Worm (Caenorhabditis elegans) whole organism, L2 larva: Measurements from ENCODE around the gene gpa-1.

Source experiments
- aly-2 ChIP-seq: fragments of 150-350 bp; optimal IDR thresholded peaks from 2 replicates; lab custom pipeline; 2014; ENCODE audit warnings: missing biosample characterization, missing genetic modification characterization
- elt-1 ChIP-seq: fragments of 150-350 bp; optimal IDR thresholded peaks from 2 replicates; lab custom pipeline; 2014; ENCODE audit warnings: missing biosample characterization, missing genetic modification characterization
- elt-3 ChIP-seq: sonication (generic microtip); optimal IDR thresholded peaks from 2 replicates; lab custom pipeline; 2017; ENCODE audit warnings: missing biosample characterization, missing genetic modification characterization
- nhr-11 ChIP-seq: fragments of 150-350 bp; optimal IDR thresholded peaks from 2 replicates; lab custom pipeline; 2014; ENCODE audit warnings: missing biosample characterization, missing genetic modification characterization
- nhr-237 ChIP-seq: fragments of 150-350 bp; optimal IDR thresholded peaks from 2 replicates; lab custom pipeline; 2014; ENCODE audit warnings: missing biosample characterization, missing genetic modification characterization
- skn-1 ChIP-seq: sonication (generic microtip); optimal IDR thresholded peaks from 2 replicates; lab custom pipeline; 2017; ENCODE audit warnings: missing biosample characterization, missing genetic modification characterization
- unc-62 ChIP-seq: fragments of 150-350 bp; optimal IDR thresholded peaks from 2 replicates; lab custom pipeline; 2014; ENCODE audit warnings: missing biosample characterization, missing genetic modification reagents, missing genetic modification characterization
- zag-1 ChIP-seq: fragments of 150-350 bp; optimal IDR thresholded peaks from 2 replicates; lab custom pipeline; 2014; ENCODE audit warnings: missing biosample characterization, missing genetic modification characterization

- TF ChIP-seq nhr-237 (tag; lab: Kevin White, UChicago) (no peak), elt-3 (tag; lab: Kevin White, UChicago) (no peak), nhr-11 (no peak), zag-1 (tag; lab: Kevin White, UChicago) (no peak), elt-1 (tag; lab: Kevin White, UChicago) (no peak), skn-1 (tag; lab: Kevin White, UChicago) (no peak), aly-2 (tag; lab: Kevin White, UChicago) (no peak), unc-62 (GFP tag; lab: Kevin White, UChicago) (no peak)
Observed at ce11 chrV:11200316-11200715, 22.8 kb upstream of the gpa-1 start, which contains the start of gene K10D6.3.
